Worm (Caenorhabditis elegans): ENCODE results near the gene ZK863.1.

Gene ZK863.1

DNA sequence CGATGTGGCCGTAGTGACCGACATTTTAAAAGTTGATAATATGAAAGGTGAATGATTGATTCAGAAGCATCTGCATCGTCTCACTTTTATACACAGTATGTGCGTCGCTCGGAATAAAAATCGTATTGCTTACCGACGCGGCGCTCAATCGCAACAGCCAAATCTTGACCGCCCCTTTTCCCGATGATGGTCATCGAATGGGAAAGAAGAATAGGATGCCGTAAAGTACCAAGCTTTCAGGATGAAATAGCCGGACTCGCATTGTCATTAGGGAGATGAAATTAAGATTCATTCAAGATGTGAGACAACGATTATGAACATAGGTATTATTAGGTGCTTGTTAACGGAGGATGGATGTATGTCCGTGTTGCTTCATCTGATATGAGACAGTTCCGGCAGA is 28.5 kb upstream of the ZK863.1 start, which contains the start of gene lon-3:
Gene lon-3 (minus strand): TSS at position 101 of the 400 bp plus-strand sequence.
- TF ChIP-seq skn-1 (tag; optimal IDR thresholded peaks at IDR 0.05) (no peak), jun-1 (tag; optimal IDR thresholded peaks at IDR 0.05) (no peak), mml-1 (tag; optimal IDR thresholded peaks at IDR 0.05) (no peak), daf-12 (tag; optimal IDR thresholded peaks at IDR 0.05) (no peak), nhr-12 (tag; optimal IDR thresholded peaks at IDR 0.05) (no peak), eor-1 (tag; optimal IDR thresholded peaks at IDR 0.05) (no peak), ztf-11 (tag; optimal IDR thresholded peaks at IDR 0.05) (no peak), lin-15B (tag; optimal IDR thresholded peaks at IDR 0.05) (no peak), nhr-43 (tag; optimal IDR thresholded peaks at IDR 0.05; ENCODE audit: poor library complexity, severe bottlenecking) (no peak), fkh-10 (GFP tag; optimal IDR thresholded peaks at IDR 0.05) (no peak), unc-39 (tag; optimal IDR thresholded peaks at IDR 0.05) (no peak), nhr-67 (tag; optimal IDR thresholded peaks at IDR 0.05) (no peak)

DNA sequence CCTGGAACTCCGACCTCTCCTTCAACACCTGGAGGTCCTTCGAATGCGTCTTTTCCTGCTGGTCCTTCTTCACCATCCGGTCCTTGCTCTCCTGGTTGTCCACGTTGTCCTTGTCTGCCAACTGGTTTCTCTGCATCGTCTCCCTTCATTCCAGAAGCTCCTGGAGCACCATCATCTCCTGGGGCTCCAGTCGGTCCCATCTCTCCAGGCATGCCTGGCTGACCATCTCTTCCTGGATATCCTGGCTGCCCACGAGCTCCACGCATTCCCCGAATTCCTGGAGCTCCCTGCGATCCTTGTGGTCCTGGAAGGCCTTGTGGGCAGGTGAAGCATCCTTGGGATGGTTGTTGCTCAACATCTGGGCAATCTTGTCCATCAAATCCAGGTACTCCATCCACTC is 27.7 kb upstream of the ZK863.1 start:
- no peak for TF ChIP-seq ama-1 (optimal IDR thresholded peaks at IDR 0.05)

DNA sequence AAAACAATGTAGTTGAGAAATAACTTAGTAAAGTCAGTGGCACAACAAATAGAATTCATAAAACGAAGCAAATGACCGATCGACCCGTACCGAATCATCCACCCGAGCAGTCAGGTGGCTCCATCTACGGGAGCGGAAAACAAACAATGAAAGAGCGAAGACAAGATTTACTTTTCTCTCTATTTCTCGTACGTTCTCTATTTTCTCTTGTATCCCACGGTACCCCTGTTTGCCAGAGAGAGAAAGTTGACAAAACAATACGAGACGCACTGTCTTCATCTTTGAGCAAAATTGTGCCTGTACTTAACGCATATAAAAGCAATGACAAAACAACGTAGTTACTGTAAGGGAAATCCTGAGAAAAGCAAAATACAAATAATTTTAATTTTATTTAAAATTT is 26.6 kb upstream of the ZK863.1 start:
- TF ChIP-seq fos-1 (tag; optimal IDR thresholded peaks at IDR 0.05) = no peak
- TF ChIP-seq unc-62 (GFP tag; optimal IDR thresholded peaks at IDR 0.05) = no peak
- TF ChIP-seq elt-2 (tag; optimal IDR thresholded peaks at IDR 0.05) = no peak
- TF ChIP-seq mdl-1 (tag; optimal IDR thresholded peaks at IDR 0.05) = no peak
- TF ChIP-seq pha-4 (tag; optimal IDR thresholded peaks at IDR 0.05) = peak; percentile 89
- TF ChIP-seq ZK546.5 (tag; optimal IDR thresholded peaks at IDR 0.05) = no peak
- TF ChIP-seq nhr-25 (tag; optimal IDR thresholded peaks at IDR 0.05) = no peak
- TF ChIP-seq egl-5 (tag; optimal IDR thresholded peaks at IDR 0.05) = no peak

DNA sequence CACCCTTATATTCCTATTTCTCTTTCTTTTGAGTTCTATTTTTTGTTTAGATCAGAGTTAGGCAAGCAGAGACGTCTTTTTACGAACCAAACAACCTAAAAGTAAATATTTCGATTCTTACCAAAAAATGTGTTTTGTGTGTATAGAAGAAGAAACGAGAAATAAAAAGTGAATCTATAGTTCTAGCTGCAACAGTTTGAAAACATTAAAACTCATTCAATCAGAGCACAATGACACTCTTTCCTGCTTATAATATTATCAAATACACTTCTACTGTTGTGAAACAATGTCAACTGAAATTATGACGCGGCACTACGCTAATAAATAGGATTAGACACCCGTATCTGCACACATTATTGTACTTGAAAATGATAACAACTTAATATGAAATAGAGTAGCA is 25.8 kb upstream of the ZK863.1 start, which contains the start of gene ZK836.3:
Gene ZK836.3 (minus strand): TSS at position 101 of the 400 bp plus-strand sequence.
- TF ChIP-seq ZK546.5 (tag; optimal IDR thresholded peaks at IDR 0.05) (no peak), pha-4 (tag; optimal IDR thresholded peaks at IDR 0.05) (peak; percentile 43)

DNA sequence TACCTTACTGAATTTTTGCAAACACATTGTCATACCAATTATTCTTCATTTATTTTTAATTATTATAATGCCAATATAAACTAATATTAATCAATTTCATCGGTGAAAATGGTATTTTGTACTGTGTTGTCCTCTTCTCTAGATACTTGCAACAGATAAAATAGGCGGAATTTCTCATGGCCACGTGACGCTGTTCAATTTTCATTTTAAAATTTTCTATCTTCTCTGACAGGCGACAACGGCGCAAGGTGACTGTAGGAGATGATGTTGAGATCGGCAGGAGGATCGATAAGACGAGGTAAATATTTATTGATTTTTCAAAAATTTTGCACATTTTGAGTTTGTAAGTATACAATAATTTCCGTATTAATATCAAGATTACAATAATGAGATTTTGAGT is 24.3 kb upstream of the ZK863.1 start, which contains the start of gene ogdh-2:
Gene ogdh-2 (plus strand): TSS at position 233 of the 400 bp plus-strand sequence.
- peak; percentile 7 for TF ChIP-seq elt-1 (tag; optimal IDR thresholded peaks at IDR 0.05)
- TF ChIP-seq nhr-25 (tag; optimal IDR thresholded peaks at IDR 0.05) = peak; percentile 12
- TF ChIP-seq ceh-28 (tag; optimal IDR thresholded peaks at IDR 0.05) = peak; percentile 34
- no peak for TF ChIP-seq tbx-2 (tag; optimal IDR thresholded peaks at IDR 0.05)

DNA sequence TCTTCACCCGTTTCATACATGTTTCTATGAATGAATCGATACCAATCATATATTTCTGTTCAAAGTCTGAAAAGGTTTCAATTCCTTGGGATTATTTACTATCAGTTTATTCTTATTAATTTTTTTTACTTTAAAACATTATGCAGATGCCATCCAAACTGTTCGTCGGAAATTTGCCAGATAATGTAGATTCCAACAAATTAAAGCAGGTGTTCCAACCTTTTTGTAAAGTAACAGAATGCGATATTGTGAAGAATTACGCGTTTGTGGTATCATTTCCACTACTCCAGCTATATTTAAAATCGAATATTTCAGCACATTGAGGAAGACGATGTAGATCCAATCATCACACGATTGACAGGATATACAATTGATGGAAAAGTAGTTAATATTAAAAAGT is 22.1 kb upstream of the ZK863.1 start, which contains the start of gene rnp-1:
Gene rnp-1 (plus strand): TSS at position 145 of the 400 bp plus-strand sequence.
- TF ChIP-seq ceh-28 (tag; optimal IDR thresholded peaks at IDR 0.05) = no peak
- peak; percentile 10 for TF ChIP-seq pha-4 (tag; optimal IDR thresholded peaks at IDR 0.05)
- peak; percentile 35 for TF ChIP-seq ama-1 (optimal IDR thresholded peaks at IDR 0.05)
- TF ChIP-seq ZK546.5 (tag; optimal IDR thresholded peaks at IDR 0.05) = no peak
- no peak for TF ChIP-seq aly-2 (tag; optimal IDR thresholded peaks at IDR 0.05)

DNA sequence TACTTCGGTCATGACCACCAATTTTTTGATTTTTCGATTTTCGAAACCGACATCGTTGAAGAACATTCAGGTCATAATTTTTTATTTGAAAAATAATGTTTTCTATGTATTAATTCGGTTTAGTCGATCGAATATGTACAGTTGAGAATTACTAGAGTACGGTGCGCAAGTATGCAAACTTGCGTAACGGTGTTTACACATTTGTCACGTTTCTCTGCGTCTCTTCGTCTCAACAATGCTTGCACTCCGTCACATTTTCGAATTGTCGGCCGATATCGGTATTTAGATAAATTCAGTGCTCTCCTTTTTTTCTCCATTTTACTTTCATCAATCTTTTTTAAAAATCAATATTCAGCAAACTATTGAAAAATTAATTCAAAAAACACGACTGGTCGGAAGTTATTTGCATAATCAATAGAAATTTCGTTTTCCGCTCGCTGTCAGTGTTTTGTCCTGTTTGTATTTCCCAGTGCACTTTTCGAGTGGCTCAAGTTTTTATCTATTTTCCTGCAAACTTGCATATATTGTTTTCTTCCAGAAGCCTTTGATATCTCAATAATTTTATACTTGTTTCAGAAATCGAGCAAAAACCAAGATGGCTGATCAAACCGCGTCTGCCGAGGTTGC is 21.0 kb upstream of the ZK863.1 start, which contains the start of gene dpy-30:
Gene dpy-30 (plus strand): TSS at position 577 of the 627 bp plus-strand sequence.
- TF ChIP-seq lin-15B (tag; optimal IDR thresholded peaks at IDR 0.05) = peak; percentile 29
- no peak for TF ChIP-seq nhr-76 (tag; optimal IDR thresholded peaks at IDR 0.05)
- no peak for TF ChIP-seq tbx-2 (tag; optimal IDR thresholded peaks at IDR 0.05)
- TF ChIP-seq nhr-237 (tag; optimal IDR thresholded peaks at IDR 0.05) = no peak
- TF ChIP-seq mml-1 (tag; optimal IDR thresholded peaks at IDR 0.05) = no peak
- no peak for TF ChIP-seq nhr-67 (tag; optimal IDR thresholded peaks at IDR 0.05)
- no peak for TF ChIP-seq unc-62 (GFP tag; optimal IDR thresholded peaks at IDR 0.05)
- no peak for TF ChIP-seq pqm-1 (tag; optimal IDR thresholded peaks at IDR 0.05)
- TF ChIP-seq elt-3 (tag; optimal IDR thresholded peaks at IDR 0.05) = no peak
- no peak for TF ChIP-seq jun-1 (tag; optimal IDR thresholded peaks at IDR 0.05)
- no peak for TF ChIP-seq eor-1 (tag; optimal IDR thresholded peaks at IDR 0.05)
- TF ChIP-seq nhr-12 (tag; optimal IDR thresholded peaks at IDR 0.05) = no peak
- TF ChIP-seq ceh-9 (tag; optimal IDR thresholded peaks at IDR 0.05) = no peak
- no peak for TF ChIP-seq nhr-77 (tag; optimal IDR thresholded peaks at IDR 0.05)
- TF ChIP-seq hmg-11 (tag; optimal IDR thresholded peaks at IDR 0.05) = peak; percentile 72
- no peak for TF ChIP-seq fos-1 (tag; optimal IDR thresholded peaks at IDR 0.05)
- TF ChIP-seq lsy-12 (tag; optimal IDR thresholded peaks at IDR 0.05) = no peak
- TF ChIP-seq elt-1 (tag; optimal IDR thresholded peaks at IDR 0.05) = no peak
- TF ChIP-seq nhr-25 (tag; optimal IDR thresholded peaks at IDR 0.05) = peak; percentile 65
- TF ChIP-seq snpc-4 (tag; optimal IDR thresholded peaks at IDR 0.05) = peak; percentile 64
- no peak for TF ChIP-seq ceh-16 (tag; optimal IDR thresholded peaks at IDR 0.05)
- no peak for TF ChIP-seq sea-2 (GFP tag; optimal IDR thresholded peaks at IDR 0.05)
- no peak for TF ChIP-seq fkh-10 (GFP tag; optimal IDR thresholded peaks at IDR 0.05)
- no peak for TF ChIP-seq ZK546.5 (tag; optimal IDR thresholded peaks at IDR 0.05)
- TF ChIP-seq aly-2 (tag; optimal IDR thresholded peaks at IDR 0.05) = no peak
- no peak for TF ChIP-seq nhr-43 (tag; optimal IDR thresholded peaks at IDR 0.05; ENCODE audit: poor library complexity, severe bottlenecking)
- TF ChIP-seq lin-39 (tag; optimal IDR thresholded peaks at IDR 0.05) = peak; percentile 50
- no peak for TF ChIP-seq mdl-1 (tag; optimal IDR thresholded peaks at IDR 0.05)
- no peak for TF ChIP-seq ztf-4 (tag; optimal IDR thresholded peaks at IDR 0.05)

Data from whole organism, L3 larva.